Fruit fly (Drosophila melanogaster): ENCODE measurements around the gene dtn.

The dtn gene

DNA sequence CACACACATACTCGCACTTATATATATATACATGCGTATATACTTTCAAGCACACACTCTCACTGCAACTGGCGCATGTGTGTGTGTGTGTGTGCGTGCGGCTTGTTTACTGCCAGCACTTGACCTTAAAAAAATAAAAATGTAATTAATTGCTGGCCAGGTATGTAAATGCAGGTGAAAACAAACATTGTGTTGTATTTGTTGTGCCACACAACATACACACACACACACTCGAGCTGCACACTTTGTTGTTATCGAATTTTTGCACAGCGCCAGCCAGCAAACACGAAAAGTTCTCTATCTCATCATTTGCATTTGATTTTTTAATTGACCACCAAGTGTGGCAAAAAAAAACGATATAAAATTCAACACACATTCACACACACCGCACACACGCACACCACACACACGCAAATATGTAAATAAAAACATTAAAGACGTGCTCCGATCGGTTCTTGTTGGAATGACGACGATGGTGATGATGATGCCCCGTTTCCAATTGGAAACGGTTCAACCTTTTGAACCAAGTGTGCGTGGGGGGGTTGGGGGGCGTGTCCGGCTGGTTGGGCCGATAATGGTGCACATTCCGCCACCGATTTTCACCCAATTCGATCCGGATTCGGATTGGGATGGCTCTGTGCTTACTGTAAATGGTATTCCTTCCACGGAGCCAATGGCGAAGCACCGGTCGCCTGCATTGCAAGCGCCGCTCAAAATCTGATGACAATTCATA is 29.3 kb downstream of the dtn start:
- TF ChIP-seq Pif1B (GFP tag; optimal IDR thresholded peaks at IDR 0.05): no peak
- TF ChIP-seq CG10348 (GFP tag; IDR thresholded peaks at IDR 0.05): no peak
- no peak for TF ChIP-seq EcR (GFP tag; optimal IDR thresholded peaks at IDR 0.05)
- TF ChIP-seq CG8301 (tag; optimal IDR thresholded peaks at IDR 0.05): no peak
- 0 out of 3 replicates have a peak, but pooled peaks have one; percentile 29 for TF ChIP-seq fd96Ca (GFP tag; IDR thresholded peaks at IDR 0.05)
- no peak for TF ChIP-seq CG9948 (tag; optimal IDR thresholded peaks at IDR 0.05)
- no peak for TF ChIP-seq CG17806 (tag; optimal IDR thresholded peaks at IDR 0.05)
- TF ChIP-seq CG34367 (tag; optimal IDR thresholded peaks at IDR 0.05): no peak
- TF ChIP-seq Pif1A (GFP tag; optimal IDR thresholded peaks at IDR 0.05): no peak
- no peak for TF ChIP-seq CG13204 (GFP tag; optimal IDR thresholded peaks at IDR 0.05)
- 0 out of 3 replicates have a peak, but pooled peaks have one; percentile 34 for TF ChIP-seq CG4496 (GFP tag; IDR thresholded peaks at IDR 0.05)

DNA sequence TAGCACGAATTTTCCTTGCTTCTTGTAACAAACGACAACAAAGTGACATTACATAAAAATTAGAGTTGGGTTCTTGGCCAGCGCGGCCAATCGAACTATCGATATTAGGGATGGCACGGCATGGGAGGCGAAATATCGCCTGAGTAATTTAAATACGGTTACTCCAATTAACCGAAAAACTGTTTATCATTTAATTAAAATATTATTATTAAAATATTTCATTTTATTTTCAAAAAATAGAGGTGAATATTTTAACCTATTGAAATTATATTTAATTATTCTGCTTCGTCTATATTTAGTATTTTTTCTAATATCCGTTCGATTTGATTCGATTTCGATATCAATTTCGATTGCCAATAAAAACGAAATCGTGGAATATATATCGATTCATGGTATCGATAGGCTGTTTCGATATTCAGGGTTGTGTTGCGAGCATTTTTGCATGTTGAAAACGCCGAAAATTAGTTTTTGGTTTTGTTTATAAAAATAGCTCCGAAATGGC is 30.0 kb downstream of the dtn start, which contains the start of the genes Rbcn-3A and Spx:
Gene Rbcn-3A, minus strand, starts transcription at position 74 of the 502 bp plus-strand sequence.
Gene Spx, plus strand, starts transcription at position 409 of the 502 bp plus-strand sequence.
- TF ChIP-seq Pif1B (GFP tag; optimal IDR thresholded peaks at IDR 0.05) (peak; percentile 6), CG8301 (tag; optimal IDR thresholded peaks at IDR 0.05) (no peak), gl (tag; optimal IDR thresholded peaks at IDR 0.05) (no peak), CG9948 (tag; optimal IDR thresholded peaks at IDR 0.05) (no peak), CG15710 (tag; optimal IDR thresholded peaks at IDR 0.05) (peak; percentile 11), Snoo (tag; optimal IDR thresholded peaks at IDR 0.05) (no peak), CG32121 (GFP tag; IDR thresholded peaks at IDR 0.05) (no peak)

DNA sequence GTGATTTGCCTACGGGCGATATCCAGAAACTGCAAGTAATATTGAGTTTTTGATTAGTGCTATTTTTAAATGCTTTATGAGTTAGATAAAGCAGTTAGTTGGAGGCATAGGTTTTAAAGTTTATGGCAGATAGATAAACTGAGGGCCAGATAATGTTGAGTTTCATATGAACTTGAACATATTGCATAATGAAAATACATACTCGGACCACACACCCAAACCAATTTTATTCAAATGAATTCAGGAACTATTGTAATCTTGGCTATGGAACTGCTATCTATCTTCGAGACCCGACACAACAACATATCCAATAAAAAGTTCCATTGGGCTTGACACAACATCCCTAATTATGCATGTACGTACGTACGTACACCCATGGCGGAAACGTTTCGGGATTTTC is 34.2 kb downstream of the dtn start:
- no peak for TF ChIP-seq D1 (tag; optimal IDR thresholded peaks at IDR 0.05)
- TF ChIP-seq CG13204 (GFP tag; optimal IDR thresholded peaks at IDR 0.05): no peak
- TF ChIP-seq Ets98B (GFP tag; IDR thresholded peaks at IDR 0.05): no peak
- TF ChIP-seq CG12605 (GFP tag; IDR thresholded peaks at IDR 0.05): no peak
- TF ChIP-seq CG10348 (GFP tag; IDR thresholded peaks at IDR 0.05): no peak
- no peak for TF ChIP-seq gl (tag; optimal IDR thresholded peaks at IDR 0.05)
- no peak for TF ChIP-seq CG14655 (GFP tag; optimal IDR thresholded peaks at IDR 0.05)
- no peak for TF ChIP-seq CG8159 (tag; optimal IDR thresholded peaks at IDR 0.05)
- TF ChIP-seq EcR (GFP tag; optimal IDR thresholded peaks at IDR 0.05): no peak
- TF ChIP-seq Pif1A (GFP tag; optimal IDR thresholded peaks at IDR 0.05): no peak
- no peak for TF ChIP-seq CG4496 (GFP tag; IDR thresholded peaks at IDR 0.05)
- TF ChIP-seq Snoo (tag; optimal IDR thresholded peaks at IDR 0.05): no peak
- no peak for TF ChIP-seq CG15710 (tag; optimal IDR thresholded peaks at IDR 0.05)
- no peak for TF ChIP-seq fd96Ca (GFP tag; IDR thresholded peaks at IDR 0.05)
- TF ChIP-seq CG34367 (tag; optimal IDR thresholded peaks at IDR 0.05): no peak
- no peak for TF ChIP-seq Pif1B (GFP tag; optimal IDR thresholded peaks at IDR 0.05)

DNA sequence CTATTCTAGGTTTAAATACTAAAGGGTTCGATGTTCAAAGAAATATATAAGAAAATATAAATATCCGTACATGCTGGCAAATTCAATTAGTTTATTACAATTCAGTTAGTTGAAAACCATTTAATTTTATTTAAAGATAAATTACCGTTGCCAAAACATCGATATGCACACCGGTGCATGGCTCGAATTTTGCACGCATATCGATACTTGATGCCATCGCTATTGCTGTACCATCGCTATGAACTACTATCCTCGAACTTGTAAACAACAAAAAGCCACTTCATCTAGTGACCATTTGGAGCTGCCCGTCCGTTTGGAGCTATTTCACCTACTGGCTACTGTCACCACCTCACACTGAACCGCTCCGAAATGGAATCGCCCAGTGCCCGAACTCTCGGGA is 35.5 kb downstream of the dtn start, which contains the start of gene Josd:
Gene Josd, plus strand, starts transcription at position 270 of the 400 bp plus-strand sequence.
- TF ChIP-seq CG13204 (GFP tag; optimal IDR thresholded peaks at IDR 0.05): no peak
- no peak for TF ChIP-seq CG34367 (tag; optimal IDR thresholded peaks at IDR 0.05)
- TF ChIP-seq rn (GFP tag; IDR thresholded peaks at IDR 0.05): no peak
- no peak for TF ChIP-seq D1 (tag; optimal IDR thresholded peaks at IDR 0.05)
- no peak for TF ChIP-seq CG10348 (GFP tag; IDR thresholded peaks at IDR 0.05)
- no peak for TF ChIP-seq Ets98B (GFP tag; IDR thresholded peaks at IDR 0.05)
- TF ChIP-seq CG12605 (GFP tag; IDR thresholded peaks at IDR 0.05): no peak
- no peak for TF ChIP-seq Snoo (tag; optimal IDR thresholded peaks at IDR 0.05)
- no peak for TF ChIP-seq EcR (GFP tag; optimal IDR thresholded peaks at IDR 0.05)
- no peak for TF ChIP-seq fd96Ca (GFP tag; IDR thresholded peaks at IDR 0.05)
- TF ChIP-seq CG8159 (tag; optimal IDR thresholded peaks at IDR 0.05): no peak
- no peak for TF ChIP-seq Pif1A (GFP tag; optimal IDR thresholded peaks at IDR 0.05)
- TF ChIP-seq CG8301 (tag; optimal IDR thresholded peaks at IDR 0.05): no peak
- no peak for TF ChIP-seq CG32121 (GFP tag; IDR thresholded peaks at IDR 0.05)
- TF ChIP-seq CG14655 (GFP tag; optimal IDR thresholded peaks at IDR 0.05): no peak
- TF ChIP-seq CG4496 (GFP tag; IDR thresholded peaks at IDR 0.05): no peak
- no peak for TF ChIP-seq Pif1B (GFP tag; optimal IDR thresholded peaks at IDR 0.05)
- TF ChIP-seq gl (tag; optimal IDR thresholded peaks at IDR 0.05): no peak
- TF ChIP-seq CG17806 (tag; optimal IDR thresholded peaks at IDR 0.05): no peak

DNA sequence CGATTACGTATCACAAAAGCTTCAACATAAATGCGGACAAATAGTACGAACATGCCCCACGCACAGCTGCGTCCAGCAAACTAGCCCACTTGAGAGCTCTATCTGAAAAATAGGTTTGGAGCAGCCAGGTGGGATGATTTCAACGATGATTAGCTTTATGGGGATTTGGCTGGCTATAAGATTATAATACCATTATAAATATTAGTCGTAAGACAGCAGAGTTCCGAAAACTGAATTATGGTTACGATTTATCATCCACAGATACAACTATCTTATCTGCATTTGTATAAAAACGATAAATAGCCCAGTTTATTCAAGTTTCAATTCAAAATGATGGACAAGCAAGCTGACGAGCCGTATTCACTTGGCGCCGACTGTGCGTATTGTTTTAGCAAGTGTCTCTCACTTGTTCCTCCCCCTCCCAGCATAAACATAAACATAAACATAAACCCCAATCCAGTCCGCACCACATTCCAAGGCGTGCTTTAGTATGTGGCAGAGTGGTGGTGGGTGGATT is 38.2 kb downstream of the dtn start:
- TF ChIP-seq CG15710 (tag; optimal IDR thresholded peaks at IDR 0.05) (peak; percentile 32), CG12605 (GFP tag; IDR thresholded peaks at IDR 0.05) (no peak), CG8301 (tag; optimal IDR thresholded peaks at IDR 0.05) (peak; percentile 57), CG14655 (GFP tag; optimal IDR thresholded peaks at IDR 0.05) (no peak), CG32121 (GFP tag; IDR thresholded peaks at IDR 0.05) (peak; percentile 69), Ets98B (GFP tag; IDR thresholded peaks at IDR 0.05) (peak; percentile 25; the same call in 1 of the 2 replicates), CG17806 (tag; optimal IDR thresholded peaks at IDR 0.05) (peak; percentile 21), Pif1A (GFP tag; optimal IDR thresholded peaks at IDR 0.05) (peak; percentile 14), CG9948 (tag; optimal IDR thresholded peaks at IDR 0.05) (peak; percentile 39), rn (GFP tag; IDR thresholded peaks at IDR 0.05) (0 out of 2 replicates have a peak, but pooled peaks have one; percentile 15), CG34367 (tag; optimal IDR thresholded peaks at IDR 0.05) (peak; percentile 16), CG4496 (GFP tag; IDR thresholded peaks at IDR 0.05) (no peak), fd96Ca (GFP tag; IDR thresholded peaks at IDR 0.05) (0 out of 3 replicates have a peak, but pooled peaks have one; percentile 48), CG8159 (tag; optimal IDR thresholded peaks at IDR 0.05) (peak; percentile 32), CG10348 (GFP tag; IDR thresholded peaks at IDR 0.05) (no peak)

All from whole organism, pupa.